Fruit fly (Drosophila melanogaster) whole organism, embryonic: ENCODE measurements around the gene slp1.

Experiments used
- B-H1 ChIP-seq: fragments of 200-800 bp; sonication (Bioruptor generic); IDR thresholded peaks from 3 replicates; pipeline ENCODE4 v1.3.6; 2022; ENCODE audit warnings: missing biosample characterization, missing genetic modification characterization
- CG10209 ChIP-seq: fragments of 200-800 bp; sonication (Bioruptor generic); optimal IDR thresholded peaks from 3 replicates; lab custom pipeline; 2017; ENCODE audit warnings: missing biosample characterization, mild to moderate bottlenecking, missing genetic modification characterization, missing genetic modification reagents
- CG11456 ChIP-seq: fragments of 200-800 bp; sonication (Bioruptor generic); IDR thresholded peaks from 3 replicates; pipeline ENCODE4 v1.3.6; 2022; ENCODE audit warnings: missing biosample characterization, missing genetic modification characterization
- CG11723 ChIP-seq: fragments of 200-800 bp; sonication (Bioruptor generic); optimal IDR thresholded peaks from 2 replicates; lab custom pipeline; 2017; ENCODE audit warnings: missing biosample characterization, mild to moderate bottlenecking, missing genetic modification characterization
- CG13775 ChIP-seq: fragments of 200-800 bp; sonication (Bioruptor generic); optimal IDR thresholded peaks from 3 replicates; lab custom pipeline; 2017; ENCODE audit warnings: missing biosample characterization, mild to moderate bottlenecking, missing genetic modification characterization
- CG14014 ChIP-seq: fragments of 200-800 bp; sonication (Bioruptor generic); IDR thresholded peaks from 2 replicates; pipeline ENCODE4 v1.3.6; 2022; ENCODE audit warnings: missing biosample characterization, missing genetic modification characterization
- CG14441 ChIP-seq: fragments of 200-800 bp; sonication (Bioruptor generic); IDR thresholded peaks from 2 replicates; pipeline ENCODE4 v1.3.6; 2022; ENCODE audit warnings: missing biosample characterization, missing genetic modification characterization
- CG15514 ChIP-seq: fragments of 200-800 bp; sonication (Bioruptor generic); optimal IDR thresholded peaks from 3 replicates; lab custom pipeline; 2017; ENCODE audit warnings: missing biosample characterization, missing genetic modification characterization, mild to moderate bottlenecking, moderate library complexity, missing genetic modification reagents
- CG1602 ChIP-seq: fragments of 200-800 bp; sonication (Bioruptor generic); optimal IDR thresholded peaks from 3 replicates; lab custom pipeline; 2016; ENCODE audit warnings: missing biosample characterization, missing genetic modification characterization
- CG17328 ChIP-seq: fragments of 200-800 bp; sonication (Bioruptor generic); IDR thresholded peaks from 2 replicates; pipeline ENCODE4 v1.3.6; 2022; ENCODE audit warnings: missing biosample characterization, missing genetic modification characterization
- CG17359 ChIP-seq: fragments of 200-800 bp; sonication (Bioruptor generic); optimal IDR thresholded peaks from 3 replicates; lab custom pipeline; 2018; ENCODE audit warnings: missing biosample characterization, mild to moderate bottlenecking, missing genetic modification characterization, moderate library complexity
- CG17361 ChIP-seq: fragments of 200-800 bp; sonication (Bioruptor generic); IDR thresholded peaks from 3 replicates; pipeline ENCODE4 v1.3.6; 2022; ENCODE audit warnings: missing biosample characterization, missing genetic modification characterization
- CG17612 ChIP-seq: fragments of 200-800 bp; sonication (Bioruptor generic); IDR thresholded peaks from 2 replicates; pipeline ENCODE4 v1.3.6; 2022; ENCODE audit warnings: missing biosample characterization, missing genetic modification characterization
- CG17829 ChIP-seq: fragments of 200-800 bp; optimal IDR thresholded peaks from 2 replicates; lab custom pipeline; 2019; ENCODE audit warnings: missing biosample characterization, mild to moderate bottlenecking, missing genetic modification characterization, moderate library complexity
- CG17912 ChIP-seq: fragments of 200-800 bp; sonication (Bioruptor generic); optimal IDR thresholded peaks from 2 replicates; lab custom pipeline; 2018; ENCODE audit warnings: missing biosample characterization, mild to moderate bottlenecking, missing genetic modification characterization
- CG2202 ChIP-seq: fragments of 200-800 bp; sonication (Bioruptor generic); optimal IDR thresholded peaks from 2 replicates; lab custom pipeline; 2018; ENCODE audit warnings: missing biosample characterization, mild to moderate bottlenecking, missing genetic modification characterization
- CG32532 ChIP-seq: fragments of 200-800 bp; sonication (Bioruptor generic); IDR thresholded peaks from 2 replicates; pipeline ENCODE4 v1.3.6; 2022; ENCODE audit warnings: missing biosample characterization, missing genetic modification characterization
- CG7357 ChIP-seq: fragments of 200-800 bp; sonication (Bioruptor generic); IDR thresholded peaks from 3 replicates; pipeline ENCODE4 v1.3.6; 2022; ENCODE audit warnings: missing biosample characterization, missing genetic modification characterization
- CG7928 ChIP-seq: fragments of 200-800 bp; sonication (Bioruptor generic); optimal IDR thresholded peaks from 2 replicates; lab custom pipeline; 2017; ENCODE audit warnings: missing biosample characterization, mild to moderate bottlenecking, missing genetic modification characterization
- Dip2 ChIP-seq: fragments of 200-800 bp; sonication (Bioruptor generic); IDR thresholded peaks from 2 replicates; pipeline ENCODE4 v1.3.6; 2022; ENCODE audit warnings: missing biosample characterization, missing genetic modification characterization
- Fer2 ChIP-seq: fragments of 200-800 bp; sonication (Bioruptor generic); optimal IDR thresholded peaks from 2 replicates; lab custom pipeline; 2018; ENCODE audit warnings: missing biosample characterization, mild to moderate bottlenecking, missing genetic modification characterization, moderate library complexity
- H15 ChIP-seq: fragments of 200-800 bp; sonication (Bioruptor generic); IDR thresholded peaks from 3 replicates; pipeline ENCODE4 v1.3.6; 2022; ENCODE audit warnings: missing biosample characterization, missing genetic modification characterization
- HLH54F ChIP-seq: fragments of 200-800 bp; sonication (Bioruptor generic); optimal IDR thresholded peaks from 3 replicates; lab custom pipeline; 2016; ENCODE audit warnings: missing biosample characterization, missing genetic modification characterization
- Hr39 ChIP-seq: fragments of >200 bp; optimal IDR thresholded peaks from 2 replicates; lab custom pipeline; 2017
- Nf-YA ChIP-seq: fragments of 200-800 bp; sonication (Bioruptor generic); IDR thresholded peaks from 2 replicates; pipeline ENCODE4 v1.3.6; 2022; ENCODE audit warnings: missing biosample characterization, missing genetic modification characterization
- Nf-YC ChIP-seq: fragments of 200-800 bp; optimal IDR thresholded peaks from 3 replicates; lab custom pipeline; 2019; ENCODE audit warnings: missing biosample characterization, mild to moderate bottlenecking, missing genetic modification characterization, moderate library complexity
- Optix ChIP-seq: fragments of 200-800 bp; sonication (Bioruptor generic); IDR thresholded peaks from 3 replicates; pipeline ENCODE4 v1.3.6; 2022; ENCODE audit warnings: missing biosample characterization, missing genetic modification characterization
- PHDP ChIP-seq: fragments of 200-800 bp; sonication (Bioruptor generic); optimal IDR thresholded peaks from 3 replicates; lab custom pipeline; 2018; ENCODE audit warnings: missing biosample characterization, mild to moderate bottlenecking, missing genetic modification characterization, moderate library complexity
- Rfx ChIP-seq: fragments of 200-800 bp; sonication (Bioruptor generic); IDR thresholded peaks from 2 replicates; pipeline ENCODE4 v1.3.6; 2022; ENCODE audit warnings: missing biosample characterization, missing genetic modification characterization
- Taf1 ChIP-seq: fragments of 200-800 bp; sonication (Bioruptor generic); IDR thresholded peaks from 2 replicates; pipeline ENCODE4 v1.3.6; 2022; ENCODE audit warnings: missing biosample characterization, missing genetic modification characterization
- Trl ChIP-seq, 3 experiments: fragments of >200 bp in 2 of 3; fragments of 200-800 bp in 1 of 3; sonication (Bioruptor generic) in 1 of 3; optimal IDR thresholded peaks; 2 replicates in 1 of 3; 3 replicates in 2 of 3; lab custom pipeline; 2016 to 2017; ENCODE audit warnings: missing biosample characterization in 1 of 3, missing genetic modification characterization in 1 of 3
- ab ChIP-seq: fragments of 200-800 bp; sonication (Bioruptor generic); optimal IDR thresholded peaks from 2 replicates; lab custom pipeline; 2016; ENCODE audit warnings: missing biosample characterization, missing genetic modification characterization
- abd-A ChIP-seq: fragments of 200-800 bp; sonication (Bioruptor generic); optimal IDR thresholded peaks from 3 replicates; lab custom pipeline; 2019; ENCODE audit warnings: missing biosample characterization, mild to moderate bottlenecking, missing genetic modification characterization, moderate library complexity
- amos ChIP-seq: fragments of 200-800 bp; sonication (Bioruptor generic); IDR thresholded peaks from 2 replicates; pipeline ENCODE4 v1.3.6; 2022; ENCODE audit warnings: missing biosample characterization, missing genetic modification characterization; ENCODE audit not compliant: partially characterized antibody
- ara ChIP-seq: fragments of 200-800 bp; sonication (Bioruptor generic); IDR thresholded peaks from 2 replicates; pipeline ENCODE4 v1.3.6; 2022; ENCODE audit warnings: missing biosample characterization, missing genetic modification characterization
- exex ChIP-seq: fragments of 200-800 bp; sonication (Bioruptor generic); optimal IDR thresholded peaks from 4 replicates; lab custom pipeline; 2018; ENCODE audit warnings: missing biosample characterization, mild to moderate bottlenecking, missing genetic modification characterization, moderate library complexity
- eyg ChIP-seq: fragments of 200-800 bp; sonication (Bioruptor generic); optimal IDR thresholded peaks from 3 replicates; lab custom pipeline; 2016; ENCODE audit warnings: missing biosample characterization, missing genetic modification characterization
- fru ChIP-seq: fragments of >200 bp; optimal IDR thresholded peaks from 2 replicates; lab custom pipeline; 2017
- grn ChIP-seq: fragments of 200-800 bp; sonication (Bioruptor generic); optimal IDR thresholded peaks from 3 replicates; lab custom pipeline; 2017; ENCODE audit warnings: missing biosample characterization, missing genetic modification characterization
- insv ChIP-seq, 2 experiments: fragments of 200-800 bp; sonication (Bioruptor generic); optimal IDR thresholded peaks; 3 replicates each; lab custom pipeline; 2016 to 2018; ENCODE audit warnings: missing biosample characterization in 2 of 2, missing genetic modification characterization in 2 of 2
- inv ChIP-seq: fragments of 200-800 bp; sonication (Bioruptor generic); IDR thresholded peaks from 2 replicates; pipeline ENCODE4 v1.3.6; 2022; ENCODE audit warnings: missing biosample characterization, missing genetic modification characterization; ENCODE audit not compliant: partially characterized antibody
- jigr1 ChIP-seq: fragments of 200-800 bp; sonication (Bioruptor generic); IDR thresholded peaks from 3 replicates; pipeline ENCODE4 v1.3.6; 2022; ENCODE audit warnings: missing biosample characterization, missing genetic modification characterization
- knrl ChIP-seq: fragments of 200-800 bp; sonication (Bioruptor generic); IDR thresholded peaks from 3 replicates; pipeline ENCODE4 v1.3.6; 2022; ENCODE audit warnings: missing biosample characterization, missing genetic modification characterization; ENCODE audit not compliant: partially characterized antibody
- nerfin-1 ChIP-seq: fragments of 200-800 bp; sonication (Bioruptor generic); optimal IDR thresholded peaks from 3 replicates; lab custom pipeline; 2019; ENCODE audit warnings: missing biosample characterization, mild to moderate bottlenecking, missing genetic modification characterization, moderate library complexity
- ro ChIP-seq: fragments of 200-800 bp; sonication (Bioruptor generic); IDR thresholded peaks from 2 replicates; pipeline ENCODE4 v1.3.6; 2022; ENCODE audit warnings: missing biosample characterization, missing genetic modification characterization
- sima ChIP-seq: fragments of 200-800 bp; sonication (Bioruptor generic); optimal IDR thresholded peaks from 2 replicates; lab custom pipeline; 2016; ENCODE audit warnings: missing biosample characterization, missing genetic modification characterization
- stwl ChIP-seq: fragments of 200-800 bp; sonication (Bioruptor generic); optimal IDR thresholded peaks from 3 replicates; lab custom pipeline; 2018; ENCODE audit warnings: missing biosample characterization, mild to moderate bottlenecking, missing genetic modification characterization, moderate library complexity
- toy ChIP-seq: fragments of 200-800 bp; sonication (Bioruptor generic); IDR thresholded peaks from 2 replicates; pipeline ENCODE4 v1.3.6; 2022; ENCODE audit warnings: missing biosample characterization, missing genetic modification characterization
- vfl ChIP-seq: fragments of 200-800 bp; sonication (Bioruptor generic); optimal IDR thresholded peaks from 2 replicates; lab custom pipeline; 2016; ENCODE audit warnings: missing biosample characterization, missing genetic modification characterization
- vvl ChIP-seq: fragments of 200-800 bp; sonication (Bioruptor generic); IDR thresholded peaks from 2 replicates; pipeline ENCODE4 v1.3.6; 2022; ENCODE audit warnings: missing biosample characterization, missing genetic modification characterization

The slp1 gene

DNA sequence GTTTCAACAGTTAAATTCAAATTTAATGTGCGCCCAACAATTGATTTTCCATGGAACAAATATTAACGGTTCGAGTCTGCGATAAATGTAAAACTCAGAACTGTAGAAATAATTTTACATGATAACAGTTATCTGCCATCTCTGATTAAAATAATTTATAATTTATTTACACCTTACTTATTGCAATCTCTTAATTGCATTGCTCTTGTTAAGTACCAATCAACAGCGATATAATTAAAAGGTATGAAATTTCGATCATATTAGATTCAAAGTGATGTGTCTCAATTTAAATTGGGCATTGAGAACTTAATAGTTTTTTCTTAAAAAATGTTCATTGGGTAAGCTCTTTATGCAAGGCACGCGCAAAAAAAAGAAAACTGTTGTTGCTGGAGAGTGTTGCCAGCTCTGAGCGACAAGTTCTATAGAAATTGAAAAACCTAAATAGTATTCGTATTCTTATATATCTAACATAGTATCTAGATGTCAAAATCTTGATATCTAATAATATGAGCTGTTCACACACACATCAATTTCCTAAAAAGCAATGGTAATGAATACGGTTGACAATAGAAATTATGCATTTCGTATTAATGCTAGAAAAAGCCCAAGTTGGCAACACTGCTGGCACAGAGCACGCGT lies 22.5 kb upstream of the slp1 start (continued):
- TF ChIP-seq H15 (GFP tag; lab: Robert Waterston, UW) (peak; percentile 49; the same call in 1 of the 3 replicates), exex (tag; lab: Kevin White, UChicago) (peak; percentile 87), Nf-YA (GFP tag; lab: Robert Waterston, UW) (0 out of 2 replicates have a peak, but pooled peaks have one; percentile 9), CG14014 (GFP tag; lab: Robert Waterston, UW) (peak; percentile 75), CG17328 (GFP tag; lab: Robert Waterston, UW) (peak; percentile 69), nerfin-1 (no peak), CG11723 (GFP tag; lab: Kevin White, UChicago) (no peak), PHDP (tag; lab: Kevin White, UChicago) (peak; percentile 43), ara (GFP tag; lab: Robert Waterston, UW) (peak; percentile 60), Trl (optimal IDR thresholded peaks at IDR 0.05; lab: Kevin White, UChicago) (no peak), Trl (GFP tag; optimal IDR thresholded peaks at IDR 0.05; lab: Kevin White, UChicago) (no peak), CG32532 (GFP tag; lab: Robert Waterston, UW) (peak; percentile 75; the same call in 1 of the 2 replicates), B-H1 (GFP tag; lab: Robert Waterston, UW) (peak; percentile 36; the same call in 1 of the 3 replicates), CG17612 (0 out of 2 replicates have a peak, but pooled peaks have one; percentile 24), CG13775 (peak; percentile 71), vvl (GFP tag; lab: Robert Waterston, UW) (peak; percentile 87), CG17829 (tag; lab: Kevin White, UChicago) (peak; percentile 73), CG17359 (peak; percentile 80), eyg (GFP tag; lab: Kevin White, UChicago) (peak; percentile 46), ro (GFP tag; lab: Robert Waterston, UW) (no peak), grn (peak; percentile 98), Taf1 (GFP tag; lab: Robert Waterston, UW) (peak; percentile 52; the same call in 1 of the 2 replicates), CG17912 (no peak), HLH54F (GFP tag; lab: Kevin White, UChicago) (peak; percentile 58), CG7928 (GFP tag; lab: Kevin White, UChicago) (peak; percentile 50), CG2202 (tag; lab: Kevin White, UChicago) (peak; percentile 18), CG15514 (peak; percentile 54), sima (GFP tag; lab: Kevin White, UChicago) (no peak), knrl (GFP tag; lab: Robert Waterston, UW) (peak; percentile 56; the same call in 2 of the 3 replicates), CG14441 (GFP tag; lab: Robert Waterston, UW) (peak; percentile 68), inv (no peak), CG1602 (GFP tag; lab: Kevin White, UChicago) (peak; percentile 74), Dip2 (GFP tag; lab: Robert Waterston, UW) (no peak), insv (GFP tag; optimal IDR thresholded peaks at IDR 0.05; lab: Kevin White, UChicago) (peak in 1 of 2 experiments; percentile 32), stwl (tag; lab: Kevin White, UChicago) (no peak), Rfx (GFP tag; lab: Robert Waterston, UW) (peak; percentile 83), vfl (GFP tag; lab: Kevin White, UChicago) (peak; percentile 51), CG7357 (GFP tag; lab: Robert Waterston, UW) (peak; percentile 51; the same call in 1 of the 3 replicates), abd-A (tag; lab: Kevin White, UChicago) (no peak), CG17361 (GFP tag; lab: Robert Waterston, UW) (peak; percentile 32; the same call in 1 of the 3 replicates), toy (GFP tag; lab: Robert Waterston, UW) (no peak), jigr1 (GFP tag; lab: Robert Waterston, UW) (0 out of 3 replicates have a peak, but pooled peaks have one; percentile 49), ab (GFP tag; lab: Kevin White, UChicago) (no peak), fru (no peak), Optix (no peak), amos (GFP tag; lab: Robert Waterston, UW) (peak; percentile 32; the same call in 1 of the 2 replicates), CG11456 (GFP tag; lab: Robert Waterston, UW) (peak; percentile 68; the same call in 2 of the 3 replicates), CG10209 (GFP tag; lab: Kevin White, UChicago) (peak; percentile 62), Nf-YC (tag; lab: Kevin White, UChicago) (no peak), Fer2 (tag; lab: Kevin White, UChicago) (peak; percentile 65), Hr39 (lab: Kevin White, UChicago) (no peak)
